Comparison of ENCODE assay signal across 1 worm cellular context in genomic region chrII:10390250-10390821, ce11.
TF ChIP-seq lines count a peak whose summit lies in the region.

No protein-coding gene starts in this region.

TF ChIP-seq in whole organism, L1 larva, 84 proteins besides CTCF, POLR2A, EP300 and RAD21 (continued from another document):
- TF ChIP-seq nhr-84 (tag; optimal IDR thresholded peaks at IDR 0.05; lab: Kevin White, UChicago): no peak
- TF ChIP-seq nhr-19 (GFP tag; conservative IDR thresholded peaks at IDR 0.05; lab: Robert Waterston, UW): peak; percentile 63
- no peak for TF ChIP-seq C04F5.9 (tag; optimal IDR thresholded peaks at IDR 0.05; lab: Kevin White, UChicago)
- peak; percentile 55 for TF ChIP-seq nhr-90 (tag; optimal IDR thresholded peaks at IDR 0.05; lab: Kevin White, UChicago; ENCODE audit: poor library complexity)
- TF ChIP-seq efl-1 (optimal IDR thresholded peaks at IDR 0.05; lab: Kevin White, UChicago): peak in 1 of 2 experiments; percentile 20
- TF ChIP-seq efl-1 (GFP tag; optimal IDR thresholded peaks at IDR 0.05 in 1 of 2; lab: Kevin White, UChicago): peak in 1 of 2 experiments; percentile 63
- TF ChIP-seq Y116A8C.19 (tag; optimal IDR thresholded peaks at IDR 0.05; lab: Kevin White, UChicago; ENCODE audit: borderline replicate concordance): no peak
- peak; percentile 79 for TF ChIP-seq nhr-71 (tag; optimal IDR thresholded peaks at IDR 0.05; lab: Kevin White, UChicago)
- peak; percentile 32 for TF ChIP-seq fos-1 (tag; optimal IDR thresholded peaks at IDR 0.05; lab: Kevin White, UChicago)
- no peak for TF ChIP-seq lin-39 (tag; optimal IDR thresholded peaks at IDR 0.05; lab: Kevin White, UChicago)
- no peak for TF ChIP-seq dsc-1 (tag; optimal IDR thresholded peaks at IDR 0.05; lab: Kevin White, UChicago)
- peak; percentile 2 for TF ChIP-seq lir-3 (tag; optimal IDR thresholded peaks at IDR 0.05; lab: Kevin White, UChicago; ENCODE audit: poor library complexity)
- TF ChIP-seq F16B12.6 (tag; optimal IDR thresholded peaks at IDR 0.05; lab: Kevin White, UChicago): no peak
- TF ChIP-seq elt-3 (tag; optimal IDR thresholded peaks at IDR 0.05; lab: Kevin White, UChicago): peak in 3 of 6 experiments; percentile 9 to 86 (median 71)
- no peak for TF ChIP-seq fkh-8 (tag; optimal IDR thresholded peaks at IDR 0.05; lab: Kevin White, UChicago)
- TF ChIP-seq ceh-63 (GFP tag; optimal IDR thresholded peaks at IDR 0.05; lab: Kevin White, UChicago): no peak
- TF ChIP-seq zip-4 (GFP tag; optimal IDR thresholded peaks at IDR 0.05; lab: Kevin White, UChicago): no peak
- no peak for TF ChIP-seq hpl-2 (GFP tag; optimal IDR thresholded peaks at IDR 0.05; lab: Kevin White, UChicago)
- TF ChIP-seq irx-1 (tag; optimal IDR thresholded peaks at IDR 0.05; lab: Kevin White, UChicago): no peak
- peak; percentile 82 for TF ChIP-seq nhr-20 (tag; optimal IDR thresholded peaks at IDR 0.05; lab: Kevin White, UChicago)
- no peak for TF ChIP-seq snpc-4 (tag; optimal IDR thresholded peaks at IDR 0.05; lab: Kevin White, UChicago)
- TF ChIP-seq pqm-1 (tag; optimal IDR thresholded peaks at IDR 0.05; lab: Kevin White, UChicago): no peak
- peak; percentile 68 for TF ChIP-seq snu-23 (GFP tag; optimal IDR thresholded peaks at IDR 0.05; lab: Kevin White, UChicago)
- peak; percentile 17 for TF ChIP-seq mep-1 (tag; optimal IDR thresholded peaks at IDR 0.05; lab: Kevin White, UChicago)
- TF ChIP-seq unc-62 (GFP tag; optimal IDR thresholded peaks at IDR 0.05; lab: Kevin White, UChicago): no peak
- TF ChIP-seq mef-2 (tag; optimal IDR thresholded peaks at IDR 0.05; lab: Kevin White, UChicago): no peak
- peak in 1 of 2 experiments; percentile 90 for TF ChIP-seq mdl-1 (tag; optimal IDR thresholded peaks at IDR 0.05; lab: Kevin White, UChicago)
- TF ChIP-seq blmp-1 (tag; optimal IDR thresholded peaks at IDR 0.05; lab: Kevin White, UChicago): peak; percentile 69
- no peak for TF ChIP-seq nhr-76 (tag; optimal IDR thresholded peaks at IDR 0.05; lab: Kevin White, UChicago)
- TF ChIP-seq grh-1 (GFP tag; IDR thresholded peaks at IDR 0.05; lab: Robert Waterston, UW): no peak
- TF ChIP-seq unc-86 (tag; optimal IDR thresholded peaks at IDR 0.05; lab: Kevin White, UChicago): no peak
- peak; percentile 79 for TF ChIP-seq nhr-85 (tag; lab: Kevin White, UChicago)
- peak; percentile 63 for TF ChIP-seq ama-1 (optimal IDR thresholded peaks at IDR 0.05; lab: Kevin White, UChicago)
- no peak for TF ChIP-seq aha-1 (tag; optimal IDR thresholded peaks at IDR 0.05; lab: Kevin White, UChicago)
- no peak for TF ChIP-seq fkh-4 (tag; optimal IDR thresholded peaks at IDR 0.05; lab: Kevin White, UChicago; ENCODE audit: borderline replicate concordance)
TF ChIP-seq in whole organism, L1 larva: peak in this region for 26.
